Fruit fly (Drosophila melanogaster): ENCODE results near the gene Rlb1.

Gene Rlb1

dm6 chr3R:9516400-9516852 lies 3.3 kb downstream of the Rlb1 start:
- peak in 1 of 2 experiments; percentile 17 for TF ChIP-seq foxo (GFP tag; optimal IDR thresholded peaks at IDR 0.05)
- no peak for TF ChIP-seq OdsH (GFP tag; optimal IDR thresholded peaks at IDR 0.05)
- no peak for TF ChIP-seq ey (GFP tag; optimal IDR thresholded peaks at IDR 0.05)
- peak; percentile 4 for TF ChIP-seq rgr (GFP tag; optimal IDR thresholded peaks at IDR 0.05)
- TF ChIP-seq Hnf4 (GFP tag; optimal IDR thresholded peaks at IDR 0.05) = no peak
- peak; percentile 44 for TF ChIP-seq Hr83 (GFP tag; optimal IDR thresholded peaks at IDR 0.05; ENCODE audit: poor library complexity, severe bottlenecking)
- TF ChIP-seq dl (GFP tag; optimal IDR thresholded peaks at IDR 0.05; ENCODE audit: insufficient read depth in 1 of 2, partially characterized antibody in 2 of 2) = no peak
- TF ChIP-seq fru (GFP tag; optimal IDR thresholded peaks at IDR 0.05) = peak; percentile 7
- TF ChIP-seq CrebA (GFP tag; optimal IDR thresholded peaks at IDR 0.05; ENCODE audit: borderline replicate concordance) = no peak
- TF ChIP-seq dmrt93B (GFP tag; optimal IDR thresholded peaks at IDR 0.05) = no peak

dm6 chr3R:9527907-9528842 lies 15.0 kb downstream of the Rlb1 start:
- TF ChIP-seq dmrt93B (GFP tag; optimal IDR thresholded peaks at IDR 0.05) = peak; percentile 81
- peak; percentile 97 for TF ChIP-seq fru (GFP tag; optimal IDR thresholded peaks at IDR 0.05)
- peak; percentile 92 for TF ChIP-seq sage (GFP tag; optimal IDR thresholded peaks at IDR 0.05)
- no peak for TF ChIP-seq Dfd (GFP tag; optimal IDR thresholded peaks at IDR 0.05)
- TF ChIP-seq Vsx2 (GFP tag; optimal IDR thresholded peaks at IDR 0.05; ENCODE audit: partially characterized antibody) = no peak
- TF ChIP-seq Rel (GFP tag; optimal IDR thresholded peaks at IDR 0.05) = peak; percentile 95
- peak; percentile 60 for TF ChIP-seq Rel (tag; optimal IDR thresholded peaks at IDR 0.05)
- TF ChIP-seq br (GFP tag; optimal IDR thresholded peaks at IDR 0.05) = peak; percentile 96
- peak; percentile 92 for TF ChIP-seq woc (GFP tag; optimal IDR thresholded peaks at IDR 0.05)
- TF ChIP-seq N (GFP tag; optimal IDR thresholded peaks at IDR 0.05) = no peak
- TF ChIP-seq Dif (GFP tag; optimal IDR thresholded peaks at IDR 0.05; ENCODE audit: partially characterized antibody) = no peak
- peak; percentile 65 for TF ChIP-seq Mio (GFP tag; optimal IDR thresholded peaks at IDR 0.05)
- peak; percentile 91 for TF ChIP-seq OdsH (GFP tag; optimal IDR thresholded peaks at IDR 0.05)
- no peak for TF ChIP-seq tai (GFP tag; optimal IDR thresholded peaks at IDR 0.05)
- TF ChIP-seq pan (optimal IDR thresholded peaks at IDR 0.05) = no peak
- peak; percentile 34 for TF ChIP-seq dsf (GFP tag; optimal IDR thresholded peaks at IDR 0.05; ENCODE audit: borderline replicate concordance)
- peak; percentile 87 for TF ChIP-seq Sp1 (GFP tag; optimal IDR thresholded peaks at IDR 0.05)
- peak; percentile 87 for TF ChIP-seq brk (GFP tag; optimal IDR thresholded peaks at IDR 0.05)
- peak; percentile 77 for TF ChIP-seq GATAd (GFP tag; optimal IDR thresholded peaks at IDR 0.05)
- peak; percentile 97 for TF ChIP-seq CG32264 (GFP tag; optimal IDR thresholded peaks at IDR 0.05)
- TF ChIP-seq Myc (optimal IDR thresholded peaks at IDR 0.05) = no peak
- peak; percentile 10 for TF ChIP-seq jim (GFP tag; optimal IDR thresholded peaks at IDR 0.05)
- no peak for TF ChIP-seq dl (GFP tag; optimal IDR thresholded peaks at IDR 0.05; ENCODE audit: insufficient read depth in 1 of 2, partially characterized antibody in 2 of 2)
- TF ChIP-seq h (GFP tag; optimal IDR thresholded peaks at IDR 0.05) = peak; percentile 99
- no peak for TF ChIP-seq CrebA (GFP tag; optimal IDR thresholded peaks at IDR 0.05; ENCODE audit: borderline replicate concordance)
- no peak for TF ChIP-seq lola (GFP tag; optimal IDR thresholded peaks at IDR 0.05)
- no peak for TF ChIP-seq Hr78 (GFP tag; optimal IDR thresholded peaks at IDR 0.05)
- TF ChIP-seq psq (GFP tag; optimal IDR thresholded peaks at IDR 0.05) = peak; percentile 86
- peak; percentile 90 for TF ChIP-seq HLH106 (tag; optimal IDR thresholded peaks at IDR 0.05)
- TF ChIP-seq Hnf4 (GFP tag; optimal IDR thresholded peaks at IDR 0.05) = peak; percentile 94
- TF ChIP-seq foxo (GFP tag; optimal IDR thresholded peaks at IDR 0.05) = peak; percentile 95
- peak; percentile 65 for TF ChIP-seq sv (GFP tag; optimal IDR thresholded peaks at IDR 0.05)
- TF ChIP-seq usp (GFP tag; optimal IDR thresholded peaks at IDR 0.05) = no peak
- peak; percentile 88 for TF ChIP-seq Jra (GFP tag; optimal IDR thresholded peaks at IDR 0.05)
- peak; percentile 96 for TF ChIP-seq Hr83 (GFP tag; optimal IDR thresholded peaks at IDR 0.05; ENCODE audit: poor library complexity, severe bottlenecking)
- peak; percentile 96 for TF ChIP-seq rgr (GFP tag; optimal IDR thresholded peaks at IDR 0.05)
- no peak for TF ChIP-seq Abd-B (GFP tag; optimal IDR thresholded peaks at IDR 0.05)
- peak; percentile 68 for TF ChIP-seq CG9705 (GFP tag; optimal IDR thresholded peaks at IDR 0.05)
- peak; percentile 94 for TF ChIP-seq ey (GFP tag; optimal IDR thresholded peaks at IDR 0.05)

All from whole organism, wandering third instar larva.